Worm (Caenorhabditis elegans) whole organism, midembryonic: ENCODE measurements around the gene F25E5.1.

ENCODE experiments used
- T22C8.4 ChIP-seq: fragments of 200-800 bp; sonication (Bioruptor generic); IDR thresholded peaks from 2 replicates; pipeline ENCODE4 v1.3.6; 2022; ENCODE audit warnings: missing genetic modification characterization, missing compliant biosample characterization
- cog-1 ChIP-seq: sonication (generic microtip); optimal IDR thresholded peaks from 2 replicates; lab custom pipeline; 2016; ENCODE audit warnings: missing genetic modification characterization, missing compliant biosample characterization
- flt-1 ChIP-seq: fragments of 200-800 bp; sonication (Bioruptor generic); IDR thresholded peaks from 2 replicates; pipeline ENCODE4 v1.3.6; 2022; ENCODE audit warnings: missing genetic modification characterization, missing compliant biosample characterization
- med-1 ChIP-seq: sonication (generic microtip); optimal IDR thresholded peaks from 2 replicates; lab custom pipeline; 2017; ENCODE audit warnings: missing genetic modification characterization, mild to moderate bottlenecking, missing compliant biosample characterization, antibody characterized with exemption, missing genetic modification reagents; ENCODE audit not compliant: insufficient read depth
- ref-1 ChIP-seq: fragments of 200-800 bp; sonication (Bioruptor generic); conservative IDR thresholded peaks from 2 replicates; pipeline ENCODE4 v1.3.6; 2022; ENCODE audit warnings: missing genetic modification reagents, missing genetic modification characterization, missing compliant biosample characterization
- tab-1 ChIP-seq: fragments of 200-800 bp; sonication (Bioruptor generic); IDR thresholded peaks from 2 replicates; pipeline ENCODE4 v1.3.6; 2022; ENCODE audit warnings: missing genetic modification characterization, missing compliant biosample characterization
- ztf-23 ChIP-seq: fragments of 200-800 bp; sonication (Bioruptor generic); IDR thresholded peaks from 2 replicates; pipeline ENCODE4 v1.3.6; 2022; ENCODE audit warnings: missing genetic modification reagents, missing genetic modification characterization, missing compliant biosample characterization
- ztf-29 ChIP-seq: fragments of 200-800 bp; sonication (Bioruptor generic); IDR thresholded peaks from 2 replicates; pipeline ENCODE4 v1.3.6; 2022; ENCODE audit warnings: missing genetic modification reagents, missing genetic modification characterization, missing compliant biosample characterization

DNA sequence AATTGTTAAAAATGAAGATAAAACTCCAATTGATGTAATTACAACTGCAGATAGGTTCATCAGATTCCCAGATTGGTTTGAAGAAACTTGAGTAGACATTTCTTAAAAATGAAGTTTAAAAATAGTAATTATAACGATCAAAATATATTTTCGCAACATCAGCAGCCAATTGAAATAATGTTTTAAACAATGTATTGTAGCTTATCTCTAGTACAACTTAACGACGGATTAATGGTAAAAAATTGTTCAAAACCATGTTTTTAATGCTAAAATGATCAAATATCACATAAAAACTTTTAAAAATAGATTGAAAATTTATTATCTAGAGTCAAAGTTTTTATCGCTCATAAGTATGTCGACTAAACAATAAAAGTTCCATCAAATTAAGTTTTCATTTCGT, 29.5 kb downstream of the F25E5.1 start, which contains the start of gene srbc-11:
- no peak for TF ChIP-seq ref-1
- no peak for TF ChIP-seq flt-1 (GFP tag; lab: Robert Waterston, UW)
- TF ChIP-seq med-1 (GFP tag; lab: Kevin White, UChicago), result no peak
- TF ChIP-seq ztf-23 (GFP tag; lab: Robert Waterston, UW), result no peak
- no peak for TF ChIP-seq ztf-29
- TF ChIP-seq tab-1 (GFP tag; lab: Robert Waterston, UW), result no peak
- TF ChIP-seq T22C8.4 (GFP tag; lab: Robert Waterston, UW), result no peak
- TF ChIP-seq cog-1, result no peak
